Worm (Caenorhabditis elegans) whole organism, early embryonic: ENCODE measurements around the gene R10E11.9.

Experiments used
- ama-1 ChIP-seq: fragments of 150-350 bp; optimal IDR thresholded peaks from 2 replicates; lab custom pipeline; 2014
- ets-7 ChIP-seq: sonication (generic microtip); optimal IDR thresholded peaks from 2 replicates; lab custom pipeline; 2016; ENCODE audit warnings: missing genotype, missing genetic modification characterization, missing compliant biosample characterization
- flt-1 ChIP-seq: fragments of 200-800 bp; sonication (Bioruptor generic); IDR thresholded peaks from 2 replicates; pipeline ENCODE4 v1.3.6; 2022; ENCODE audit warnings: missing genetic modification characterization, missing compliant biosample characterization
- hmg-4 ChIP-seq: fragments of 200-800 bp; sonication (Bioruptor generic); optimal IDR thresholded peaks from 2 replicates; lab custom pipeline; 2018; ENCODE audit warnings: mild to moderate bottlenecking, missing genetic modification characterization, missing compliant biosample characterization

- TF ChIP-seq hmg-4 (GFP tag; lab: Kevin White, UChicago) (no peak), flt-1 (GFP tag; lab: Robert Waterston, UW) (no peak), ama-1 (lab: Kevin White, UChicago) (peak; percentile 64), ets-7 (tag; lab: Kevin White, UChicago) (no peak)
Observed at ce11 chrIII:9824330-9824934, 31.0 kb upstream of the R10E11.9 start, which contains the start of gene lin-52.
